Fruit fly (Drosophila melanogaster) whole organism, embryonic: ENCODE results near the gene stas.

ENCODE experiments used
- Atf-2 ChIP-seq: fragments of 200-800 bp; sonication (Bioruptor generic); optimal IDR thresholded peaks from 2 replicates; lab custom pipeline; 2016; ENCODE audit warnings: missing biosample characterization, missing genetic modification characterization
- B-H1 ChIP-seq: fragments of 200-800 bp; sonication (Bioruptor generic); IDR thresholded peaks from 3 replicates; pipeline ENCODE4 v1.3.6; 2022; ENCODE audit warnings: missing biosample characterization, missing genetic modification characterization
- CG12104 ChIP-seq: fragments of 200-800 bp; sonication (Bioruptor generic); optimal IDR thresholded peaks from 3 replicates; lab custom pipeline; 2016; ENCODE audit warnings: missing biosample characterization, missing genetic modification characterization
- CG12391 ChIP-seq: fragments of 200-800 bp; sonication (Bioruptor generic); optimal IDR thresholded peaks from 3 replicates; lab custom pipeline; 2018; ENCODE audit warnings: missing biosample characterization, mild to moderate bottlenecking, missing genetic modification characterization, moderate library complexity
- CG13775 ChIP-seq: fragments of 200-800 bp; sonication (Bioruptor generic); optimal IDR thresholded peaks from 3 replicates; lab custom pipeline; 2017; ENCODE audit warnings: missing biosample characterization, mild to moderate bottlenecking, missing genetic modification characterization
- CG14965 ChIP-seq: fragments of 200-800 bp; sonication (Bioruptor generic); optimal IDR thresholded peaks from 2 replicates; lab custom pipeline; 2016; ENCODE audit warnings: missing biosample characterization, missing genetic modification characterization, borderline replicate concordance
- CG16779 ChIP-seq: fragments of 200-800 bp; sonication (Bioruptor generic); IDR thresholded peaks from 2 replicates; pipeline ENCODE4 v1.3.6; 2022; ENCODE audit warnings: missing biosample characterization, missing genetic modification characterization
- CG17186 ChIP-seq: fragments of 200-800 bp; sonication (Bioruptor generic); optimal IDR thresholded peaks from 3 replicates; lab custom pipeline; 2017; ENCODE audit warnings: missing biosample characterization, missing genetic modification reagents, missing genetic modification characterization
- CG17829 ChIP-seq: fragments of 200-800 bp; optimal IDR thresholded peaks from 2 replicates; lab custom pipeline; 2019; ENCODE audit warnings: missing biosample characterization, mild to moderate bottlenecking, missing genetic modification characterization, moderate library complexity
- CG2120 ChIP-seq: fragments of 200-800 bp; sonication (Bioruptor generic); optimal IDR thresholded peaks from 3 replicates; lab custom pipeline; 2016; ENCODE audit warnings: missing biosample characterization, missing genetic modification characterization
- CG2712 ChIP-seq: fragments of 200-800 bp; optimal IDR thresholded peaks from 3 replicates; lab custom pipeline; 2019; ENCODE audit warnings: missing biosample characterization, mild to moderate bottlenecking, missing genetic modification characterization, moderate library complexity
- CG31441 ChIP-seq: fragments of 200-800 bp; sonication (Bioruptor generic); IDR thresholded peaks from 2 replicates; pipeline ENCODE4 v1.3.6; 2022; ENCODE audit warnings: missing biosample characterization, missing genetic modification characterization
- CG4360 ChIP-seq: fragments of 200-800 bp; sonication (Bioruptor generic); IDR thresholded peaks from 2 replicates; pipeline ENCODE4 v1.3.6; 2022; ENCODE audit warnings: missing biosample characterization, missing genetic modification characterization
- CG4617 ChIP-seq: fragments of 200-800 bp; sonication (Bioruptor generic); optimal IDR thresholded peaks from 3 replicates; lab custom pipeline; 2016; ENCODE audit warnings: missing biosample characterization, missing genetic modification characterization, borderline replicate concordance
- CG5245 ChIP-seq: fragments of 200-800 bp; sonication (Bioruptor generic); optimal IDR thresholded peaks from 3 replicates; lab custom pipeline; 2016; ENCODE audit warnings: missing biosample characterization, missing genetic modification characterization
- CG7745 ChIP-seq: fragments of 200-800 bp; sonication (Bioruptor generic); optimal IDR thresholded peaks from 2 replicates; lab custom pipeline; 2018; ENCODE audit warnings: missing biosample characterization, mild to moderate bottlenecking, missing genetic modification characterization, moderate library complexity
- CG7928 ChIP-seq: fragments of 200-800 bp; sonication (Bioruptor generic); optimal IDR thresholded peaks from 2 replicates; lab custom pipeline; 2017; ENCODE audit warnings: missing biosample characterization, mild to moderate bottlenecking, missing genetic modification characterization
- CG8478 ChIP-seq: fragments of >200 bp; optimal IDR thresholded peaks from 2 replicates; lab custom pipeline; 2018
- Drgx ChIP-seq: fragments of 200-800 bp; sonication (Bioruptor generic); IDR thresholded peaks from 2 replicates; pipeline ENCODE4 v1.3.6; 2022; ENCODE audit warnings: missing biosample characterization, missing genetic modification characterization
- Eip74EF ChIP-seq, 2 experiments: fragments of 200-800 bp in 1 of 2; fragments of >200 bp in 1 of 2; sonication (Bioruptor generic) in 1 of 2; optimal IDR thresholded peaks; 2 replicates each; lab custom pipeline; 2017 to 2019; ENCODE audit warnings: missing biosample characterization in 2 of 2, missing genetic modification characterization in 2 of 2, mild to moderate bottlenecking in 1 of 2, moderate library complexity in 1 of 2
- Elba2 ChIP-seq: fragments of 200-800 bp; sonication (Bioruptor generic); optimal IDR thresholded peaks from 3 replicates; lab custom pipeline; 2016; ENCODE audit warnings: missing biosample characterization, missing genetic modification characterization
- Ets97D ChIP-seq: fragments of 200-800 bp; sonication (Bioruptor generic); optimal IDR thresholded peaks from 3 replicates; lab custom pipeline; 2016; ENCODE audit warnings: missing biosample characterization, missing genetic modification characterization
- Fer2 ChIP-seq: fragments of 200-800 bp; sonication (Bioruptor generic); optimal IDR thresholded peaks from 2 replicates; lab custom pipeline; 2018; ENCODE audit warnings: missing biosample characterization, mild to moderate bottlenecking, missing genetic modification characterization, moderate library complexity
- HHEX ChIP-seq: fragments of 200-800 bp; sonication (Bioruptor generic); optimal IDR thresholded peaks from 3 replicates; lab custom pipeline; 2017; ENCODE audit warnings: missing biosample characterization, mild to moderate bottlenecking, missing genetic modification characterization, missing genetic modification reagents
- HLH4C ChIP-seq: fragments of 200-800 bp; sonication (Bioruptor generic); IDR thresholded peaks from 3 replicates; pipeline ENCODE4 v1.3.6; 2022; ENCODE audit warnings: missing biosample characterization, missing genetic modification characterization; ENCODE audit not compliant: partially characterized antibody
- MBD-R2 ChIP-seq: fragments of 200-800 bp; sonication (Bioruptor generic); IDR thresholded peaks from 2 replicates; pipeline ENCODE4 v1.3.6; 2022; ENCODE audit warnings: missing biosample characterization, missing genetic modification characterization
- Med ChIP-seq: fragments of 200-800 bp; sonication (Bioruptor generic); peaks from one replicate; lab custom pipeline; 2016; ENCODE audit warnings: missing biosample characterization, missing genetic modification characterization, mild to moderate bottlenecking, inconsistent platforms, moderate library complexity
- NfI ChIP-seq: fragments of 200-800 bp; sonication (Bioruptor generic); optimal IDR thresholded peaks from 3 replicates; lab custom pipeline; 2018; ENCODE audit warnings: missing biosample characterization, mild to moderate bottlenecking, missing genetic modification characterization, moderate library complexity
- Opbp ChIP-seq: fragments of 200-800 bp; sonication (Bioruptor generic); IDR thresholded peaks from 3 replicates; pipeline ENCODE4 v1.3.6; 2022; ENCODE audit warnings: missing biosample characterization, missing genetic modification characterization; ENCODE audit not compliant: partially characterized antibody
- Scr ChIP-seq: fragments of 200-800 bp; sonication (Bioruptor generic); IDR thresholded peaks from 2 replicates; pipeline ENCODE4 v1.3.6; 2022; ENCODE audit warnings: missing biosample characterization, missing genetic modification characterization; ENCODE audit not compliant: partially characterized antibody
- Sin3A ChIP-seq: fragments of >200 bp; optimal IDR thresholded peaks from 2 replicates; lab custom pipeline; 2018
- YL-1 ChIP-seq: fragments of 200-800 bp; sonication (Bioruptor generic); optimal IDR thresholded peaks from 3 replicates; lab custom pipeline; 2017; ENCODE audit warnings: missing biosample characterization, mild to moderate bottlenecking, missing genetic modification characterization
- ato ChIP-seq: fragments of 200-800 bp; sonication (Bioruptor generic); IDR thresholded peaks from 2 replicates; pipeline ENCODE4 v1.3.6; 2022; ENCODE audit warnings: missing biosample characterization, missing genetic modification characterization; ENCODE audit not compliant: partially characterized antibody
- az2 ChIP-seq: fragments of 200-800 bp; sonication (Bioruptor generic); optimal IDR thresholded peaks from 3 replicates; lab custom pipeline; 2016; ENCODE audit warnings: missing biosample characterization, missing genetic modification characterization
- cad ChIP-seq: fragments of >200 bp; optimal IDR thresholded peaks from 2 replicates; lab custom pipeline; 2017; ENCODE audit warnings: missing biosample characterization, missing genetic modification characterization
- dan ChIP-seq: fragments of 200-800 bp; sonication (Bioruptor generic); IDR thresholded peaks from 2 replicates; pipeline ENCODE4 v1.3.6; 2022; ENCODE audit warnings: missing biosample characterization, missing genetic modification characterization
- dmrt99B ChIP-seq: fragments of 200-800 bp; sonication (Bioruptor generic); optimal IDR thresholded peaks from 2 replicates; lab custom pipeline; 2018; ENCODE audit warnings: missing biosample characterization, mild to moderate bottlenecking, missing genetic modification characterization, moderate library complexity
- dpn ChIP-seq, 2 experiments: fragments of 200-800 bp; sonication (Bioruptor generic); optimal IDR thresholded peaks; 3 replicates each; lab custom pipeline; 2016; ENCODE audit warnings: missing biosample characterization in 2 of 2, missing genetic modification characterization in 2 of 2
- ewg ChIP-seq: fragments of 200-800 bp; sonication (Bioruptor generic); optimal IDR thresholded peaks from 3 replicates; lab custom pipeline; 2017; ENCODE audit warnings: mild to moderate bottlenecking, missing biosample characterization, missing genetic modification reagents, missing genetic modification characterization
- fru ChIP-seq: fragments of >200 bp; optimal IDR thresholded peaks from 2 replicates; lab custom pipeline; 2017
- gcm ChIP-seq: fragments of 200-800 bp; sonication (Bioruptor generic); optimal IDR thresholded peaks from 2 replicates; lab custom pipeline; 2019; ENCODE audit warnings: missing biosample characterization, mild to moderate bottlenecking, missing genetic modification characterization, moderate library complexity
- hb ChIP-seq: fragments of 200-800 bp; sonication (Bioruptor generic); IDR thresholded peaks from 3 replicates; pipeline ENCODE4 v1.3.6; 2022; ENCODE audit warnings: missing biosample characterization, missing genetic modification characterization; ENCODE audit not compliant: partially characterized antibody
- org-1 ChIP-seq: fragments of 200-800 bp; sonication (Bioruptor generic); optimal IDR thresholded peaks from 2 replicates; lab custom pipeline; 2017; ENCODE audit warnings: missing biosample characterization, missing genetic modification characterization
- pho ChIP-seq: fragments of 200-800 bp; sonication (Bioruptor generic); optimal IDR thresholded peaks from 2 replicates; lab custom pipeline; 2016; ENCODE audit warnings: missing biosample characterization, missing genetic modification characterization
- ro ChIP-seq: fragments of 200-800 bp; sonication (Bioruptor generic); IDR thresholded peaks from 2 replicates; pipeline ENCODE4 v1.3.6; 2022; ENCODE audit warnings: missing biosample characterization, missing genetic modification characterization
- scrt ChIP-seq: fragments of 200-800 bp; sonication (Bioruptor generic); optimal IDR thresholded peaks from 2 replicates; lab custom pipeline; 2018; ENCODE audit warnings: missing biosample characterization, mild to moderate bottlenecking, missing genetic modification characterization, moderate library complexity
- slp2 ChIP-seq: fragments of 200-800 bp; sonication (Bioruptor generic); optimal IDR thresholded peaks from 2 replicates; lab custom pipeline; 2016; ENCODE audit warnings: missing biosample characterization, missing genetic modification characterization
- stwl ChIP-seq: fragments of 200-800 bp; sonication (Bioruptor generic); optimal IDR thresholded peaks from 3 replicates; lab custom pipeline; 2018; ENCODE audit warnings: missing biosample characterization, mild to moderate bottlenecking, missing genetic modification characterization, moderate library complexity
- tna ChIP-seq: fragments of 200-800 bp; sonication (Bioruptor generic); IDR thresholded peaks from 2 replicates; pipeline ENCODE4 v1.3.6; 2022; ENCODE audit warnings: missing biosample characterization, missing genetic modification characterization; ENCODE audit not compliant: partially characterized antibody
- vfl ChIP-seq: fragments of 200-800 bp; sonication (Bioruptor generic); optimal IDR thresholded peaks from 2 replicates; lab custom pipeline; 2016; ENCODE audit warnings: missing biosample characterization, missing genetic modification characterization

The stas gene

dm6 chrX:17651998-17652738, 24.5 kb upstream of the stas start, which contains the start of gene RhoGAPp190 (continued):
- TF ChIP-seq B-H1 (no peak), pho (GFP tag; lab: Kevin White, UChicago) (no peak), org-1 (GFP tag; lab: Kevin White, UChicago) (no peak), stwl (tag; lab: Kevin White, UChicago) (peak; percentile 50), CG4360 (GFP tag; lab: Robert Waterston, UW) (peak; percentile 91), CG4617 (GFP tag; lab: Kevin White, UChicago) (peak; percentile 78), scrt (peak; percentile 34), Atf-2 (no peak), Drgx (no peak), dmrt99B (no peak), Ets97D (GFP tag; lab: Kevin White, UChicago) (peak; percentile 66), Elba2 (GFP tag; lab: Kevin White, UChicago) (no peak), CG8478 (lab: Kevin White, UChicago) (peak; percentile 88), ewg (GFP tag; lab: Kevin White, UChicago) (peak; percentile 90), tna (GFP tag; lab: Robert Waterston, UW) (peak; percentile 96), CG7745 (no peak), CG14965 (no peak), CG17829 (tag; lab: Kevin White, UChicago) (peak; percentile 39), HHEX (GFP tag; lab: Kevin White, UChicago) (no peak), Eip74EF (GFP tag; optimal IDR thresholded peaks at IDR 0.05; lab: Kevin White, UChicago) (peak in 1 of 2 experiments; percentile 76), CG2712 (tag; lab: Kevin White, UChicago) (peak; percentile 33), Sin3A (lab: Kevin White, UChicago) (peak; percentile 23), CG13775 (GFP tag; lab: Kevin White, UChicago) (no peak), ro (no peak), slp2 (GFP tag; lab: Kevin White, UChicago) (no peak), CG17186 (GFP tag; lab: Kevin White, UChicago) (peak; percentile 41), hb (GFP tag; lab: Robert Waterston, UW) (peak; percentile 96), CG2120 (GFP tag; lab: Kevin White, UChicago) (peak; percentile 6), ato (peak; percentile 97), YL-1 (GFP tag; lab: Kevin White, UChicago) (peak; percentile 23), NfI (GFP tag; lab: Kevin White, UChicago) (peak; percentile 13), CG7928 (GFP tag; lab: Kevin White, UChicago) (no peak), fru (lab: Kevin White, UChicago) (no peak), dpn (GFP tag; optimal IDR thresholded peaks at IDR 0.05; lab: Kevin White, UChicago) (no peak), Opbp (GFP tag; lab: Robert Waterston, UW) (peak; percentile 92), Fer2 (tag; lab: Kevin White, UChicago) (no peak), MBD-R2 (GFP tag; lab: Robert Waterston, UW) (peak; percentile 9), CG5245 (GFP tag; lab: Kevin White, UChicago) (no peak), gcm (no peak), HLH4C (GFP tag; lab: Robert Waterston, UW) (peak; percentile 98), az2 (GFP tag; lab: Kevin White, UChicago) (no peak), CG12104 (GFP tag; lab: Kevin White, UChicago) (no peak), dan (GFP tag; lab: Robert Waterston, UW) (no peak), CG12391 (tag; lab: Kevin White, UChicago) (no peak), vfl (GFP tag; lab: Kevin White, UChicago) (peak; percentile 3), Med (GFP tag; lab: Kevin White, UChicago) (peak; percentile 78), Scr (peak; percentile 82), CG31441 (GFP tag; lab: Robert Waterston, UW) (no peak), CG16779 (GFP tag; lab: Robert Waterston, UW) (no peak), cad (no peak)
